Fruit fly (Drosophila melanogaster) ovary, adult (tissue): ENCODE data around the gene CG7326.
A peak's percentile ranks its signal among the peaks of the same experiment; 100 is the strongest.

Experiments
- CG17801 ChIP-seq: fragments of 200-800 bp; optimal IDR thresholded peaks from 2 replicates; lab custom pipeline; 2019; ENCODE audit warnings: missing biosample characterization, mild to moderate bottlenecking, missing genetic modification characterization, moderate library complexity; ENCODE audit not compliant: partially characterized antibody

The CG7326 gene

dm6 chrX:18863748-18864482, at the start of gene CG7326, which contains the start of gene Dora:
Gene CG7326 (minus strand): TSS chrX:18863776.
Gene Dora (plus strand): TSS chrX:18863950.
- peak; percentile 56 for TF ChIP-seq CG17801

- no peak for TF ChIP-seq CG17801
Observed at dm6 chrX:18913359-18913758, 49.8 kb upstream of the CG7326 start.

dm6 chrX:18910827-18911226, 47.3 kb upstream of the CG7326 start:
- TF ChIP-seq CG17801, result no peak

- no peak for TF ChIP-seq CG17801
Observed at dm6 chrX:18905152-18905551, 41.6 kb upstream of the CG7326 start.

dm6 chrX:18902800-18903199, 39.2 kb upstream of the CG7326 start:
- no peak for TF ChIP-seq CG17801

- TF ChIP-seq CG17801, result no peak
Observed at dm6 chrX:18900958-18901357, 37.4 kb upstream of the CG7326 start.

dm6 chrX:18899835-18900460, 36.4 kb upstream of the CG7326 start, which contains the start of gene CG7378:
Gene CG7378 (plus strand): TSS chrX:18900410.
- no peak for TF ChIP-seq CG17801

- TF ChIP-seq CG17801, result no peak
Observed at dm6 chrX:18897906-18898305, 34.3 kb upstream of the CG7326 start.

- TF ChIP-seq CG17801, result no peak
Observed at dm6 chrX:18897294-18897693, 33.7 kb upstream of the CG7326 start.

- TF ChIP-seq CG17801, result no peak
Observed at dm6 chrX:18894146-18894545, 30.6 kb upstream of the CG7326 start, which contains the start of gene SdhBL. Gene SdhBL (plus strand): TSS chrX:18894446.

- TF ChIP-seq CG17801, result peak; percentile 7
Observed at dm6 chrX:18893433-18893832, 29.9 kb upstream of the CG7326 start, which contains the start of gene Flacc. Gene Flacc (minus strand): TSS chrX:18893636.

- TF ChIP-seq CG17801, result no peak
Observed at dm6 chrX:18883999-18884671, 20.6 kb upstream of the CG7326 start, which contains the start of gene CG7332. Gene CG7332 (plus strand): TSS chrX:18884513.

- TF ChIP-seq CG17801, result no peak
Observed at dm6 chrX:18869489-18870132, 6.0 kb upstream of the CG7326 start.

- TF ChIP-seq CG17801, result no peak
Observed at dm6 chrX:18868142-18868541, 4.6 kb upstream of the CG7326 start.

- TF ChIP-seq CG17801, result no peak
Observed at dm6 chrX:18866289-18866832, 2.8 kb upstream of the CG7326 start.
